Worm (Caenorhabditis elegans) whole organism, early embryonic: ENCODE measurements around the gene M106.7.

Experiments used
- B0310.2 ChIP-seq: sonication (generic microtip); optimal IDR thresholded peaks from 2 replicates; lab custom pipeline; 2016; ENCODE audit warnings: mild to moderate bottlenecking, missing genetic modification characterization, missing compliant biosample characterization
- F13C5.2 ChIP-seq: sonication (generic microtip); optimal IDR thresholded peaks from 2 replicates; lab custom pipeline; 2017; ENCODE audit warnings: mild to moderate bottlenecking, missing genetic modification characterization, inconsistent platforms, missing compliant biosample characterization
- ama-1 ChIP-seq: fragments of 150-350 bp; optimal IDR thresholded peaks from 2 replicates; lab custom pipeline; 2014
- ceh-13 ChIP-seq: fragments of 200-800 bp; sonication (Bioruptor generic); optimal IDR thresholded peaks from 2 replicates; lab custom pipeline; 2018; ENCODE audit warnings: mild to moderate bottlenecking, missing genetic modification characterization, missing compliant biosample characterization
- ceh-36 ChIP-seq: sonication (generic microtip); optimal IDR thresholded peaks from 2 replicates; lab custom pipeline; 2016; ENCODE audit warnings: missing genetic modification characterization, inconsistent platforms, missing compliant biosample characterization
- ets-7 ChIP-seq: sonication (generic microtip); optimal IDR thresholded peaks from 2 replicates; lab custom pipeline; 2016; ENCODE audit warnings: missing genotype, missing genetic modification characterization, missing compliant biosample characterization
- flt-1 ChIP-seq: fragments of 200-800 bp; sonication (Bioruptor generic); IDR thresholded peaks from 2 replicates; pipeline ENCODE4 v1.3.6; 2022; ENCODE audit warnings: missing genetic modification characterization, missing compliant biosample characterization
- hmbx-1 ChIP-seq: sonication (generic microtip); optimal IDR thresholded peaks from 2 replicates; lab custom pipeline; 2016; ENCODE audit warnings: mild to moderate bottlenecking, missing genetic modification characterization, missing compliant biosample characterization
- hmg-4 ChIP-seq: fragments of 200-800 bp; sonication (Bioruptor generic); optimal IDR thresholded peaks from 2 replicates; lab custom pipeline; 2018; ENCODE audit warnings: mild to moderate bottlenecking, missing genetic modification characterization, missing compliant biosample characterization
- hnd-1 ChIP-seq: sonication (generic microtip); optimal IDR thresholded peaks from 2 replicates; lab custom pipeline; 2016; ENCODE audit warnings: missing genetic modification characterization, missing compliant biosample characterization
- scrt-1 ChIP-seq: fragments of 200-800 bp; sonication (Bioruptor generic); IDR thresholded peaks from 2 replicates; pipeline ENCODE4 v1.3.6; 2022; ENCODE audit warnings: missing genetic modification characterization, missing compliant biosample characterization
- tbx-11 ChIP-seq: fragments of 200-800 bp; sonication (Bioruptor generic); IDR thresholded peaks from 2 replicates; pipeline ENCODE4 v1.3.6; 2022; ENCODE audit warnings: missing genetic modification characterization, missing compliant biosample characterization
- tbx-37 ChIP-seq: fragments of 200-800 bp; sonication (Bioruptor generic); conservative IDR thresholded peaks from 2 replicates; pipeline ENCODE4 v1.3.6; 2022; ENCODE audit warnings: missing genetic modification reagents, missing genetic modification characterization, missing compliant biosample characterization
- tra-4 ChIP-seq: sonication (generic microtip); optimal IDR thresholded peaks from 2 replicates; lab custom pipeline; 2017; ENCODE audit warnings: missing genetic modification characterization, missing compliant biosample characterization

DNA sequence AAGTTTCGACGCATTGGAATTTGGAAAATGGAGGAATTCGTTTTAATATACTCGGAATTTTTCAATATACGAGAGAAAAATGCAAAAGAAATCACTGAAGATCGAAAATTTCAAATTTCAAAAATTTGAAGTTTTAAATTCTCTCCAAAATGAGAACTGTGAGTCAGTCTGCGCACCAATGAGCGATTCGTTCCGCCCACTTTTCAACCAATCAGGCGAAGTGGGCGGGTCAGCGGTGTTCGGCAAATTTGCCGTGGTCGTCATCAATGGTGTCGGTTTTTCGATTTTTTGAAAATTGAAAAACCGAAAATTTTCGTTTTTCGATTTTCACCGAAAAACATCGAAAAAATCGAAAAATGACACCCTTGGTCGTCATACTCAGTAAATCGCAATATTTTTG, 18.4 kb downstream of the M106.7 start:
- no peak for TF ChIP-seq ama-1 (lab: Kevin White, UChicago)
- no peak for TF ChIP-seq flt-1
- TF ChIP-seq hmbx-1 (tag; lab: Kevin White, UChicago): no peak
- TF ChIP-seq scrt-1: no peak
- TF ChIP-seq hnd-1: no peak
- TF ChIP-seq F13C5.2 (tag; lab: Kevin White, UChicago): no peak
- TF ChIP-seq ceh-13: no peak
- no peak for TF ChIP-seq tra-4 (tag; lab: Kevin White, UChicago)
- TF ChIP-seq tbx-11 (GFP tag; lab: Robert Waterston, UW): no peak
- no peak for TF ChIP-seq ceh-36 (tag; lab: Kevin White, UChicago)
- TF ChIP-seq hmg-4: no peak
- TF ChIP-seq tbx-37: no peak
- no peak for TF ChIP-seq ets-7 (tag; lab: Kevin White, UChicago)
- TF ChIP-seq B0310.2 (tag; lab: Kevin White, UChicago): no peak
